Fruit fly (Drosophila melanogaster) whole organism, embryonic: Measurements from ENCODE around the gene CG12194.

Experiments used
- BtbVII ChIP-seq: fragments of 200-800 bp; sonication (Bioruptor generic); optimal IDR thresholded peaks from 3 replicates; lab custom pipeline; 2017; ENCODE audit warnings: missing biosample characterization, mild to moderate bottlenecking, missing genetic modification characterization
- CG10543 ChIP-seq: fragments of 200-800 bp; sonication (Bioruptor generic); optimal IDR thresholded peaks from 3 replicates; lab custom pipeline; 2017; ENCODE audit warnings: missing biosample characterization, mild to moderate bottlenecking, missing genetic modification characterization, moderate library complexity
- CG12071 ChIP-seq: fragments of 200-800 bp; sonication (Bioruptor generic); optimal IDR thresholded peaks from 3 replicates; lab custom pipeline; 2018; ENCODE audit warnings: missing biosample characterization, mild to moderate bottlenecking, missing genetic modification characterization
- CG12104 ChIP-seq: fragments of 200-800 bp; sonication (Bioruptor generic); optimal IDR thresholded peaks from 3 replicates; lab custom pipeline; 2016; ENCODE audit warnings: missing biosample characterization, missing genetic modification characterization
- CG1233 ChIP-seq: fragments of 200-800 bp; sonication (Bioruptor generic); optimal IDR thresholded peaks from 4 replicates; lab custom pipeline; 2018; ENCODE audit warnings: missing biosample characterization, mild to moderate bottlenecking, missing genetic modification characterization
- CG12659 ChIP-seq: fragments of 200-800 bp; sonication (Bioruptor generic); optimal IDR thresholded peaks from 3 replicates; lab custom pipeline; 2017; ENCODE audit warnings: mild to moderate bottlenecking, missing biosample characterization, missing genetic modification reagents, missing genetic modification characterization
- CG13296 ChIP-seq: fragments of 200-800 bp; sonication (Bioruptor generic); optimal IDR thresholded peaks from 3 replicates; lab custom pipeline; 2018; ENCODE audit warnings: missing biosample characterization, mild to moderate bottlenecking, missing genetic modification characterization
- CG13424 ChIP-seq: fragments of 200-800 bp; sonication (Bioruptor generic); optimal IDR thresholded peaks from 2 replicates; lab custom pipeline; 2019; ENCODE audit warnings: missing biosample characterization, mild to moderate bottlenecking, missing genetic modification characterization, moderate library complexity
- CG15479 ChIP-seq: fragments of 200-800 bp; sonication (Bioruptor generic); optimal IDR thresholded peaks from 3 replicates; lab custom pipeline; 2019; ENCODE audit warnings: missing biosample characterization, mild to moderate bottlenecking, missing genetic modification characterization, moderate library complexity
- CG15514 ChIP-seq: fragments of 200-800 bp; sonication (Bioruptor generic); optimal IDR thresholded peaks from 3 replicates; lab custom pipeline; 2017; ENCODE audit warnings: missing biosample characterization, missing genetic modification characterization, mild to moderate bottlenecking, moderate library complexity, missing genetic modification reagents
- CG17359 ChIP-seq: fragments of 200-800 bp; sonication (Bioruptor generic); optimal IDR thresholded peaks from 3 replicates; lab custom pipeline; 2018; ENCODE audit warnings: missing biosample characterization, mild to moderate bottlenecking, missing genetic modification characterization, moderate library complexity
- CG17912 ChIP-seq: fragments of 200-800 bp; sonication (Bioruptor generic); optimal IDR thresholded peaks from 2 replicates; lab custom pipeline; 2018; ENCODE audit warnings: missing biosample characterization, mild to moderate bottlenecking, missing genetic modification characterization
- CG1832 ChIP-seq: fragments of 200-800 bp; sonication (Bioruptor generic); optimal IDR thresholded peaks from 2 replicates; lab custom pipeline; 2017; ENCODE audit warnings: missing biosample characterization, mild to moderate bottlenecking, missing genetic modification characterization, inconsistent platforms
- CG18599 ChIP-seq: fragments of 200-800 bp; sonication (Bioruptor generic); optimal IDR thresholded peaks from 3 replicates; lab custom pipeline; 2017; ENCODE audit warnings: missing biosample characterization, missing genetic modification characterization, mild to moderate bottlenecking, moderate library complexity, missing genetic modification reagents
- CG3281 ChIP-seq: fragments of 200-800 bp; sonication (Bioruptor generic); optimal IDR thresholded peaks from 3 replicates; lab custom pipeline; 2017; ENCODE audit warnings: missing biosample characterization, mild to moderate bottlenecking, missing genetic modification characterization
- CG34376 ChIP-seq: fragments of 200-800 bp; sonication (Bioruptor generic); optimal IDR thresholded peaks from 2 replicates; lab custom pipeline; 2018; ENCODE audit warnings: missing biosample characterization, mild to moderate bottlenecking, missing genetic modification characterization
- CG4617 ChIP-seq: fragments of 200-800 bp; sonication (Bioruptor generic); optimal IDR thresholded peaks from 3 replicates; lab custom pipeline; 2016; ENCODE audit warnings: missing biosample characterization, missing genetic modification characterization, borderline replicate concordance
- CG4730 ChIP-seq: fragments of 200-800 bp; sonication (Bioruptor generic); IDR thresholded peaks from 2 replicates; pipeline ENCODE4 v1.3.6; 2022; ENCODE audit warnings: missing biosample characterization, missing genetic modification characterization
- CG6765 ChIP-seq: fragments of 200-800 bp; sonication (Bioruptor generic); optimal IDR thresholded peaks from 3 replicates; lab custom pipeline; 2017; ENCODE audit warnings: missing biosample characterization, mild to moderate bottlenecking, missing genetic modification characterization
- CG6813 ChIP-seq: fragments of 200-800 bp; sonication (Bioruptor generic); optimal IDR thresholded peaks from 2 replicates; lab custom pipeline; 2017; ENCODE audit warnings: missing biosample characterization, missing genetic modification characterization, mild to moderate bottlenecking, moderate library complexity, missing genetic modification reagents
- CG7987 ChIP-seq: fragments of 200-800 bp; sonication (Bioruptor generic); optimal IDR thresholded peaks from 2 replicates; lab custom pipeline; 2018; ENCODE audit warnings: missing biosample characterization, mild to moderate bottlenecking, missing genetic modification characterization, moderate library complexity
- CG8281 ChIP-seq: fragments of 200-800 bp; sonication (Bioruptor generic); optimal IDR thresholded peaks from 2 replicates; lab custom pipeline; 2018; ENCODE audit warnings: missing biosample characterization, mild to moderate bottlenecking, missing genetic modification characterization, moderate library complexity
- CG9609 ChIP-seq: fragments of 200-800 bp; sonication (Bioruptor generic); optimal IDR thresholded peaks from 3 replicates; lab custom pipeline; 2016; ENCODE audit warnings: missing biosample characterization, missing genetic modification characterization
- CG9727 ChIP-seq: fragments of 200-800 bp; sonication (Bioruptor generic); optimal IDR thresholded peaks from 3 replicates; lab custom pipeline; 2017; ENCODE audit warnings: missing biosample characterization, mild to moderate bottlenecking, missing genetic modification characterization
- Fer1 ChIP-seq: fragments of 200-800 bp; sonication (Bioruptor generic); optimal IDR thresholded peaks from 2 replicates; lab custom pipeline; 2017; ENCODE audit warnings: missing biosample characterization, mild to moderate bottlenecking, missing genetic modification characterization
- Fer3 ChIP-seq: fragments of 200-800 bp; sonication (Bioruptor generic); optimal IDR thresholded peaks from 2 replicates; lab custom pipeline; 2018; ENCODE audit warnings: missing biosample characterization, mild to moderate bottlenecking, missing genetic modification characterization, moderate library complexity
- HHEX ChIP-seq: fragments of 200-800 bp; sonication (Bioruptor generic); optimal IDR thresholded peaks from 3 replicates; lab custom pipeline; 2017; ENCODE audit warnings: missing biosample characterization, mild to moderate bottlenecking, missing genetic modification characterization, missing genetic modification reagents
- Hmr ChIP-seq: fragments of 200-800 bp; sonication (Bioruptor generic); optimal IDR thresholded peaks from 3 replicates; lab custom pipeline; 2017; ENCODE audit warnings: mild to moderate bottlenecking, missing biosample characterization, missing genetic modification reagents, missing genetic modification characterization
- Meics ChIP-seq: fragments of 200-800 bp; sonication (Bioruptor generic); optimal IDR thresholded peaks from 2 replicates; lab custom pipeline; 2017; ENCODE audit warnings: missing biosample characterization, mild to moderate bottlenecking, missing genetic modification characterization
- NfI ChIP-seq: fragments of 200-800 bp; sonication (Bioruptor generic); optimal IDR thresholded peaks from 3 replicates; lab custom pipeline; 2018; ENCODE audit warnings: missing biosample characterization, mild to moderate bottlenecking, missing genetic modification characterization, moderate library complexity
- PHDP ChIP-seq: fragments of 200-800 bp; sonication (Bioruptor generic); optimal IDR thresholded peaks from 3 replicates; lab custom pipeline; 2018; ENCODE audit warnings: missing biosample characterization, mild to moderate bottlenecking, missing genetic modification characterization, moderate library complexity
- Scr ChIP-seq: fragments of 200-800 bp; sonication (Bioruptor generic); IDR thresholded peaks from 2 replicates; pipeline ENCODE4 v1.3.6; 2022; ENCODE audit warnings: missing biosample characterization, missing genetic modification characterization; ENCODE audit not compliant: partially characterized antibody
- Side ChIP-seq: fragments of 200-800 bp; sonication (Bioruptor generic); optimal IDR thresholded peaks from 2 replicates; lab custom pipeline; 2016; ENCODE audit warnings: missing biosample characterization, missing genetic modification characterization
- Sox100B ChIP-seq: fragments of 200-800 bp; sonication (Bioruptor generic); optimal IDR thresholded peaks from 3 replicates; lab custom pipeline; 2018; ENCODE audit warnings: missing biosample characterization, mild to moderate bottlenecking, missing genetic modification characterization
- Vsx1 ChIP-seq: fragments of 200-800 bp; sonication (Bioruptor generic); optimal IDR thresholded peaks from 2 replicates; lab custom pipeline; 2017; ENCODE audit warnings: missing biosample characterization, mild to moderate bottlenecking, missing genetic modification characterization, missing genetic modification reagents
- Xrp1 ChIP-seq: fragments of 200-800 bp; sonication (Bioruptor generic); IDR thresholded peaks from 2 replicates; pipeline ENCODE4 v1.3.6; 2022; ENCODE audit warnings: missing biosample characterization, missing genetic modification characterization
- bab2 ChIP-seq: fragments of 200-800 bp; sonication (Bioruptor generic); optimal IDR thresholded peaks from 2 replicates; lab custom pipeline; 2016; ENCODE audit warnings: missing biosample characterization, missing genetic modification characterization
- dimm ChIP-seq: fragments of 200-800 bp; sonication (Bioruptor generic); IDR thresholded peaks from 2 replicates; pipeline ENCODE4 v1.3.6; 2022; ENCODE audit warnings: missing biosample characterization, missing genetic modification characterization
- exex ChIP-seq: fragments of 200-800 bp; sonication (Bioruptor generic); optimal IDR thresholded peaks from 4 replicates; lab custom pipeline; 2018; ENCODE audit warnings: missing biosample characterization, mild to moderate bottlenecking, missing genetic modification characterization, moderate library complexity
- lab ChIP-seq: fragments of 200-800 bp; sonication (Bioruptor generic); optimal IDR thresholded peaks from 3 replicates; lab custom pipeline; 2017; ENCODE audit warnings: missing biosample characterization, missing genetic modification characterization, mild to moderate bottlenecking, moderate library complexity, missing genetic modification reagents
- odd ChIP-seq: fragments of 200-800 bp; sonication (Bioruptor generic); optimal IDR thresholded peaks from 2 replicates; lab custom pipeline; 2017; ENCODE audit warnings: missing biosample characterization, mild to moderate bottlenecking, missing genetic modification characterization
- pfk ChIP-seq: fragments of 200-800 bp; sonication (Bioruptor generic); optimal IDR thresholded peaks from 2 replicates; lab custom pipeline; 2018; ENCODE audit warnings: missing biosample characterization, mild to moderate bottlenecking, missing genetic modification characterization, moderate library complexity
- pita ChIP-seq: fragments of 200-800 bp; sonication (Bioruptor generic); optimal IDR thresholded peaks from 2 replicates; lab custom pipeline; 2017; ENCODE audit warnings: missing biosample characterization, mild to moderate bottlenecking, missing genetic modification characterization
- sd ChIP-seq: fragments of 200-800 bp; sonication (Bioruptor generic); optimal IDR thresholded peaks from 3 replicates; lab custom pipeline; 2018; ENCODE audit warnings: missing biosample characterization, mild to moderate bottlenecking, missing genetic modification characterization, moderate library complexity
- sens ChIP-seq: fragments of 200-800 bp; sonication (Bioruptor generic); peaks from one replicate; lab custom pipeline; 2016; ENCODE audit warnings: missing biosample characterization, missing genetic modification characterization
- slp2 ChIP-seq: fragments of 200-800 bp; sonication (Bioruptor generic); optimal IDR thresholded peaks from 2 replicates; lab custom pipeline; 2016; ENCODE audit warnings: missing biosample characterization, missing genetic modification characterization
- sob ChIP-seq: fragments of 200-800 bp; sonication (Bioruptor generic); IDR thresholded peaks from 2 replicates; pipeline ENCODE4 v1.3.6; 2022; ENCODE audit warnings: missing biosample characterization, missing genetic modification characterization
- vvl ChIP-seq: fragments of 200-800 bp; sonication (Bioruptor generic); IDR thresholded peaks from 2 replicates; pipeline ENCODE4 v1.3.6; 2022; ENCODE audit warnings: missing biosample characterization, missing genetic modification characterization
- zen ChIP-seq: fragments of 200-800 bp; sonication (Bioruptor generic); optimal IDR thresholded peaks from 3 replicates; lab custom pipeline; 2018; ENCODE audit warnings: missing biosample characterization, mild to moderate bottlenecking, missing genetic modification characterization, moderate library complexity

The CG12194 gene

DNA sequence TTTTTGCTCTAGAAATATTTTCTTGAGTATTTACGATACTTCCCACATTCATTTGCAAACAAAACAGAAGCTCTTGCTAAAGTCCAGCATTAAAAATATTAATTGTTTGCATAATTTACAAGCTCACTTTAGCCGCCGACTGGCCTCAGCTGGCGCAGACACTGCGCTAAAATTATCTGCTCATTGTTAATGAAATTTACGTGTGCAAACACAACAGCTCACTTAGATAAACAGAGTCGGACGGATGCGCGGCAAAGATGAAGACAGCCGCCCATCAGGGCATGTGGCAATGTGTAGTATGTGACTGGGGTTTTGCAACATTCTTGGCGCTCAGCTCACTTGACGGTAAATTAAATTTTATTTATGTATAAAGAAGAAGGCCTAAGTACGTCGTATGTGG is 9.1 kb upstream of the CG12194 start (continued):
- TF ChIP-seq CG4730 (GFP tag; lab: Robert Waterston, UW) (no peak), pfk (GFP tag; lab: Kevin White, UChicago) (peak; percentile 35), CG8281 (tag; lab: Kevin White, UChicago) (peak; percentile 2), sens (peak; percentile 74), Fer3 (tag; lab: Kevin White, UChicago) (peak; percentile 36), zen (tag; lab: Kevin White, UChicago) (peak; percentile 20), CG34376 (peak; percentile 9), lab (GFP tag; lab: Kevin White, UChicago) (peak; percentile 63), Xrp1 (0 out of 2 replicates have a peak, but pooled peaks have one; percentile 16), CG12071 (GFP tag; lab: Kevin White, UChicago) (peak; percentile 55), BtbVII (GFP tag; lab: Kevin White, UChicago) (peak; percentile 46), pita (GFP tag; lab: Kevin White, UChicago) (no peak), CG12104 (peak; percentile 23), CG1832 (GFP tag; lab: Kevin White, UChicago) (no peak), CG13424 (tag; lab: Kevin White, UChicago) (peak; percentile 19), CG17359 (tag; lab: Kevin White, UChicago) (peak; percentile 22), CG6813 (GFP tag; lab: Kevin White, UChicago) (no peak), Scr (no peak), odd (GFP tag; lab: Kevin White, UChicago) (peak; percentile 22), CG17912 (GFP tag; lab: Kevin White, UChicago) (peak; percentile 31), CG6765 (peak; percentile 57), Meics (GFP tag; lab: Kevin White, UChicago) (peak; percentile 41), Side (no peak), slp2 (GFP tag; lab: Kevin White, UChicago) (no peak), CG9609 (GFP tag; lab: Kevin White, UChicago) (no peak), CG7987 (peak; percentile 70), sob (GFP tag; lab: Robert Waterston, UW) (peak; percentile 14; the same call in 1 of the 2 replicates), Hmr (GFP tag; lab: Kevin White, UChicago) (peak; percentile 60), PHDP (tag; lab: Kevin White, UChicago) (peak; percentile 50), CG1233 (peak; percentile 20), exex (tag; lab: Kevin White, UChicago) (peak; percentile 24), Sox100B (GFP tag; lab: Kevin White, UChicago) (peak; percentile 12), CG15514 (peak; percentile 42), CG10543 (GFP tag; lab: Kevin White, UChicago) (peak; percentile 69), HHEX (GFP tag; lab: Kevin White, UChicago) (peak; percentile 47), NfI (GFP tag; lab: Kevin White, UChicago) (no peak), dimm (GFP tag; lab: Robert Waterston, UW) (no peak), CG4617 (GFP tag; lab: Kevin White, UChicago) (no peak), CG18599 (peak; percentile 53), CG13296 (GFP tag; lab: Kevin White, UChicago) (peak; percentile 77), CG3281 (GFP tag; lab: Kevin White, UChicago) (peak; percentile 64), CG15479 (GFP tag; lab: Kevin White, UChicago) (peak; percentile 71), CG9727 (GFP tag; lab: Kevin White, UChicago) (peak; percentile 6), sd (peak; percentile 25), bab2 (no peak), CG12659 (peak; percentile 17), Fer1 (peak; percentile 69), vvl (GFP tag; lab: Robert Waterston, UW) (0 out of 2 replicates have a peak, but pooled peaks have one; percentile 20), Vsx1 (GFP tag; lab: Kevin White, UChicago) (peak; percentile 23)
